Fruit fly (Drosophila melanogaster): Measurements from ENCODE around the gene CG11555.

dm6 chr2L:292301-292700 lies 18.7 kb downstream of the CG11555 start, which contains the start of gene CG11562:
- TF ChIP-seq EcR (GFP tag; optimal IDR thresholded peaks at IDR 0.05) (no peak), CG34367 (tag; optimal IDR thresholded peaks at IDR 0.05) (no peak), Snoo (tag; optimal IDR thresholded peaks at IDR 0.05) (no peak), fd96Ca (GFP tag; IDR thresholded peaks at IDR 0.05) (no peak), CG13204 (GFP tag; optimal IDR thresholded peaks at IDR 0.05) (no peak), CG12605 (GFP tag; IDR thresholded peaks at IDR 0.05) (no peak), CG4496 (GFP tag; IDR thresholded peaks at IDR 0.05) (no peak)

Measured in whole organism, pupa.